Worm (Caenorhabditis elegans) whole organism, young adult: Measurements from ENCODE around the gene lec-3.
A peak's percentile ranks its signal among the peaks of the same experiment; 100 is the strongest.

Experiments used
- B0336.3 ChIP-seq: fragments of 200-800 bp; sonication (Bioruptor generic); IDR thresholded peaks from 2 replicates; pipeline ENCODE4 v1.3.6; 2022; ENCODE audit warnings: missing genetic modification characterization, missing compliant biosample characterization
- C06A6.2 ChIP-seq: fragments of 200-800 bp; sonication (Bioruptor generic); conservative IDR thresholded peaks from 2 replicates; pipeline ENCODE4 v1.3.6; 2022; ENCODE audit warnings: missing genetic modification characterization, missing compliant biosample characterization
- F22D6.2 ChIP-seq: sonication (generic microtip); optimal IDR thresholded peaks from 2 replicates; lab custom pipeline; 2016; ENCODE audit warnings: mild to moderate bottlenecking, missing genetic modification characterization, missing compliant biosample characterization
- F39B2.1 ChIP-seq: fragments of 200-800 bp; sonication (Bioruptor generic); IDR thresholded peaks from 2 replicates; pipeline ENCODE4 v1.3.6; 2022; ENCODE audit warnings: missing genetic modification reagents, missing genetic modification characterization, missing compliant biosample characterization
- akir-1 ChIP-seq: fragments of 200-800 bp; sonication (Bioruptor generic); optimal IDR thresholded peaks from 2 replicates; lab custom pipeline; 2018; ENCODE audit warnings: mild to moderate bottlenecking, missing genetic modification characterization, moderate library complexity, missing compliant biosample characterization
- attf-5 ChIP-seq: fragments of 200-800 bp; sonication (Bioruptor generic); optimal IDR thresholded peaks from 2 replicates; lab custom pipeline; 2018; ENCODE audit warnings: mild to moderate bottlenecking, missing genetic modification characterization, missing compliant biosample characterization
- bed-1 ChIP-seq: fragments of 200-800 bp; sonication (Bioruptor generic); IDR thresholded peaks from 2 replicates; pipeline ENCODE4 v1.3.6; 2022; ENCODE audit warnings: missing genetic modification reagents, missing genetic modification characterization, missing compliant biosample characterization
- bed-2 ChIP-seq: fragments of 200-800 bp; sonication (Bioruptor generic); IDR thresholded peaks from 2 replicates; pipeline ENCODE4 v1.3.6; 2022; ENCODE audit warnings: missing genetic modification reagents, missing genetic modification characterization, missing compliant biosample characterization
- ccch-3 ChIP-seq: fragments of 200-800 bp; sonication (Bioruptor generic); optimal IDR thresholded peaks from 2 replicates; lab custom pipeline; 2018; ENCODE audit warnings: mild to moderate bottlenecking, missing genetic modification characterization, missing compliant biosample characterization
- chd-7 ChIP-seq: sonication (generic microtip); optimal IDR thresholded peaks from 2 replicates; lab custom pipeline; 2016; ENCODE audit warnings: mild to moderate bottlenecking, missing genetic modification characterization, moderate library complexity, missing compliant biosample characterization
- dox-1 ChIP-seq: fragments of 200-800 bp; sonication (Bioruptor generic); IDR thresholded peaks from 2 replicates; pipeline ENCODE4 v1.3.6; 2022; ENCODE audit warnings: missing genetic modification reagents, missing genetic modification characterization, missing compliant biosample characterization
- efl-1 ChIP-seq: fragments of 150-350 bp; optimal IDR thresholded peaks from 2 replicates; lab custom pipeline; 2014; ENCODE audit warnings: missing biosample characterization, missing genetic modification reagents, missing genetic modification characterization
- egrh-3 ChIP-seq: fragments of 200-800 bp; sonication (Bioruptor generic); IDR thresholded peaks from 2 replicates; pipeline ENCODE4 v1.3.6; 2022; ENCODE audit warnings: missing genetic modification reagents, missing genetic modification characterization, missing compliant biosample characterization
- ekl-4 ChIP-seq: fragments of 200-800 bp; sonication (Bioruptor generic); IDR thresholded peaks from 2 replicates; pipeline ENCODE4 v1.3.6; 2022; ENCODE audit warnings: missing genetic modification reagents, missing genetic modification characterization, missing compliant biosample characterization
- ets-4 ChIP-seq: fragments of 200-800 bp; sonication (Bioruptor generic); optimal IDR thresholded peaks from 2 replicates; lab custom pipeline; 2018; ENCODE audit warnings: mild to moderate bottlenecking, missing genetic modification characterization, missing compliant biosample characterization
- hmg-1.2 ChIP-seq: fragments of 200-800 bp; sonication (Bioruptor generic); IDR thresholded peaks from 2 replicates; pipeline ENCODE4 v1.3.6; 2022; ENCODE audit warnings: missing genetic modification reagents, missing genetic modification characterization, missing compliant biosample characterization
- hmg-20 ChIP-seq: fragments of 200-800 bp; sonication (Bioruptor generic); IDR thresholded peaks from 2 replicates; pipeline ENCODE4 v1.3.6; 2022; ENCODE audit warnings: missing genetic modification reagents, missing genetic modification characterization, missing compliant biosample characterization
- lag-1 ChIP-seq: fragments of 200-800 bp; sonication (Bioruptor generic); IDR thresholded peaks from 2 replicates; pipeline ENCODE4 v1.3.6; 2022; ENCODE audit warnings: missing genetic modification reagents, missing genetic modification characterization, missing compliant biosample characterization
- let-607 ChIP-seq, 2 experiments: fragments of 200-800 bp in 1 of 2; sonication (Bioruptor generic) in 1 of 2; sonication (generic microtip) in 1 of 2; optimal IDR thresholded peaks; 2 replicates each; lab custom pipeline; 2016 to 2018; ENCODE audit warnings: mild to moderate bottlenecking in 2 of 2, missing compliant biosample characterization in 2 of 2, missing genetic modification characterization in 2 of 2, moderate library complexity in 2 of 2, missing genotype in 1 of 2
- lin-35 ChIP-seq, 3 experiments: fragments of 150-350 bp in 2 of 3; sonication (generic microtip) in 1 of 3; optimal IDR thresholded peaks; 2 replicates each; lab custom pipeline; 2014 to 2018; ENCODE audit warnings: missing biosample characterization in 3 of 3, missing genetic modification characterization in 3 of 3, missing genetic modification reagents in 3 of 3
- lin-40 ChIP-seq: sonication (generic microtip); optimal IDR thresholded peaks from 2 replicates; lab custom pipeline; 2016; ENCODE audit warnings: missing genetic modification characterization, mild to moderate bottlenecking, missing compliant biosample characterization, missing genotype, missing genetic modification reagents
- lin-54 ChIP-seq: fragments of 200-800 bp; sonication (Bioruptor generic); optimal IDR thresholded peaks from 2 replicates; lab custom pipeline; 2018; ENCODE audit warnings: mild to moderate bottlenecking, missing genetic modification characterization, missing compliant biosample characterization
- lsl-1 ChIP-seq: fragments of 200-800 bp; sonication (Bioruptor generic); optimal IDR thresholded peaks from 2 replicates; lab custom pipeline; 2018; ENCODE audit warnings: mild to moderate bottlenecking, missing genetic modification characterization, moderate library complexity, missing compliant biosample characterization
- madf-10 ChIP-seq: sonication (generic microtip); optimal IDR thresholded peaks from 2 replicates; lab custom pipeline; 2016; ENCODE audit warnings: mild to moderate bottlenecking, missing genetic modification characterization, missing compliant biosample characterization
- madf-3 ChIP-seq: fragments of 200-800 bp; sonication (Bioruptor generic); IDR thresholded peaks from 2 replicates; pipeline ENCODE4 v1.3.6; 2022; ENCODE audit warnings: missing genetic modification reagents, missing genetic modification characterization, missing compliant biosample characterization
- madf-6 ChIP-seq: fragments of 200-800 bp; sonication (Bioruptor generic); IDR thresholded peaks from 2 replicates; pipeline ENCODE4 v1.3.6; 2022; ENCODE audit warnings: missing genetic modification reagents, missing genetic modification characterization, missing compliant biosample characterization
- mxl-1 ChIP-seq: sonication (generic microtip); optimal IDR thresholded peaks from 2 replicates; lab custom pipeline; 2016; ENCODE audit warnings: missing genetic modification characterization, missing compliant biosample characterization
- nhr-90 ChIP-seq: sonication (generic microtip); optimal IDR thresholded peaks from 2 replicates; lab custom pipeline; 2016; ENCODE audit warnings: missing genotype, mild to moderate bottlenecking, missing genetic modification characterization, missing compliant biosample characterization
- repo-1 ChIP-seq: sonication (generic microtip); optimal IDR thresholded peaks from 2 replicates; lab custom pipeline; 2017; ENCODE audit warnings: mild to moderate bottlenecking, missing genetic modification characterization, missing compliant biosample characterization
- snpc-1.1 ChIP-seq: sonication (generic microtip); optimal IDR thresholded peaks from 2 replicates; lab custom pipeline; 2017; ENCODE audit warnings: missing genetic modification characterization, mild to moderate bottlenecking, missing compliant biosample characterization, antibody characterized with exemption, moderate library complexity, missing genotype, missing genetic modification reagents; ENCODE audit not compliant: insufficient read depth
- snpc-3.4 ChIP-seq: sonication (generic microtip); optimal IDR thresholded peaks from 2 replicates; lab custom pipeline; 2017; ENCODE audit warnings: missing genetic modification characterization, mild to moderate bottlenecking, missing compliant biosample characterization, antibody characterized with exemption, moderate library complexity, missing genotype, missing genetic modification reagents
- snpc-4 ChIP-seq, 5 experiments: fragments of 150-350 bp in 1 of 5; sonication (generic microtip) in 4 of 5; optimal IDR thresholded peaks; 2 replicates each; lab custom pipeline; 2014 to 2018; ENCODE audit warnings: missing genetic modification characterization in 5 of 5, missing biosample characterization in 3 of 5, antibody characterized with exemption in 2 of 5, mild to moderate bottlenecking in 2 of 5, missing compliant biosample characterization in 2 of 5, missing genotype in 2 of 5, moderate library complexity in 2 of 5, missing genetic modification reagents in 1 of 5
- somi-1 ChIP-seq: fragments of 200-800 bp; sonication (Bioruptor generic); optimal IDR thresholded peaks from 2 replicates; lab custom pipeline; 2018; ENCODE audit warnings: mild to moderate bottlenecking, missing genetic modification characterization, missing compliant biosample characterization
- tbp1 ChIP-seq: fragments of 200-800 bp; sonication (Bioruptor generic); optimal IDR thresholded peaks from 2 replicates; lab custom pipeline; 2018; ENCODE audit warnings: mild to moderate bottlenecking, missing genetic modification characterization, missing compliant biosample characterization
- unc-62 ChIP-seq: fragments of 150-350 bp; optimal IDR thresholded peaks from 2 replicates; lab custom pipeline; 2014; ENCODE audit warnings: missing biosample characterization, missing genetic modification reagents, missing genetic modification characterization
- zim-3 ChIP-seq: sonication (generic microtip); optimal IDR thresholded peaks from 2 replicates; lab custom pipeline; 2017; ENCODE audit warnings: mild to moderate bottlenecking, missing genetic modification characterization, moderate library complexity, missing compliant biosample characterization
- ztf-18 ChIP-seq: sonication (generic microtip); optimal IDR thresholded peaks from 2 replicates; lab custom pipeline; 2016; ENCODE audit warnings: missing genotype, mild to moderate bottlenecking, missing genetic modification characterization, missing compliant biosample characterization
- ztf-26 ChIP-seq: sonication (generic microtip); optimal IDR thresholded peaks from 2 replicates; lab custom pipeline; 2017; ENCODE audit warnings: missing genetic modification characterization, missing compliant biosample characterization

Gene lec-3

DNA sequence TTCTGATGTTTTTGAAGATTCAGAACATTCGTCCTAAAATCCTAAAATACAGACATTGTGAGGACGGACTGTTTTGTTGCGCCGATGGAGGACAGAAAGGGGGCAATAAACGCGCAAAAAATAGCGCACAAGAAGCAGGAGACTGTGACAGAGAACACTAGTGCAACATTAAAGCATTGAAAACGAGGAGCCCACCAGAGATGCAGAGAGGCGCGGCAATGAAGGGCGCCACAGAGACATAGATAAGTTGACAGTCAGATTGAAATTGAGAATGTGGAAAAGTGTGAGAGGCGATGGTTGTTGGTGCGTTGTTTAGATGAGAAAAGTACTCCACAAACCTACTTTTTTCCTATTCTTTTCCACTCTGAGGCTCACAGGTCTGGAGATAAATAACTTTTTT is 15.9 kb upstream of the lec-3 start, which contains the start of gene aakg-5 (continued):
- TF ChIP-seq snpc-4 (GFP tag; optimal IDR thresholded peaks at IDR 0.05; lab: Kevin White, UChicago) (no peak), snpc-4 (tag; optimal IDR thresholded peaks at IDR 0.05; lab: Kevin White, UChicago) (peak in 1 of 4 experiments; percentile 64), F39B2.1 (GFP tag; lab: Robert Waterston, UW) (no peak), egrh-3 (GFP tag; lab: Robert Waterston, UW) (0 out of 2 replicates have a peak, but pooled peaks have one; percentile 16), lin-54 (peak; percentile 16), lin-35 (GFP tag; optimal IDR thresholded peaks at IDR 0.05; lab: Kevin White, UChicago) (peak in 1 of 3 experiments; percentile 32), bed-1 (GFP tag; lab: Robert Waterston, UW) (no peak), hmg-1.2 (GFP tag; lab: Robert Waterston, UW) (peak; percentile 91), madf-10 (tag; lab: Kevin White, UChicago) (peak; percentile 22), let-607 (tag; optimal IDR thresholded peaks at IDR 0.05; lab: Kevin White, UChicago) (peak in 1 of 2 experiments; percentile 28), tbp1 (peak; percentile 35), B0336.3 (GFP tag; lab: Robert Waterston, UW) (no peak)

DNA sequence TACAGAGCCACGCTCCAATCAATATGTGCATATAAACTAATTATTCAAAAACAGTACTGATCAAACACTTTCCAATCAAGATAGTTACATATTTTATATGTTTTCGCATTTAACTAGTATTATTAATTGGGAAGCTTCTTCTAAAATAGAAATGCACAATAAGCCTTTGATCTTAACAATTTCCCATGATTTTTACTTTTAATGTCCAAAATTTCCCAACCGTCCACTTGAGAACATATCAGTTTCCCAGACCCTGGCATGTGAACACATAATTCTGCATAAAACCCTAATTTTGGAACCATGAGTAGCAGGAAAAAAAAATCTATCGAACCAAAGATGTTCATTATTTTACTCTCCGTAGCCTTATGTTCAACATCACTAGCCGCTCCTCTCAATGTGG is 14.5 kb upstream of the lec-3 start, which contains the start of gene R53.8:
Gene R53.8 (plus strand): TSS at position 301 of the 400 bp plus-strand sequence.
- TF ChIP-seq snpc-1.1 (tag; lab: Kevin White, UChicago) (no peak), ets-4 (GFP tag; lab: Kevin White, UChicago) (no peak), somi-1 (GFP tag; lab: Kevin White, UChicago) (no peak)

DNA sequence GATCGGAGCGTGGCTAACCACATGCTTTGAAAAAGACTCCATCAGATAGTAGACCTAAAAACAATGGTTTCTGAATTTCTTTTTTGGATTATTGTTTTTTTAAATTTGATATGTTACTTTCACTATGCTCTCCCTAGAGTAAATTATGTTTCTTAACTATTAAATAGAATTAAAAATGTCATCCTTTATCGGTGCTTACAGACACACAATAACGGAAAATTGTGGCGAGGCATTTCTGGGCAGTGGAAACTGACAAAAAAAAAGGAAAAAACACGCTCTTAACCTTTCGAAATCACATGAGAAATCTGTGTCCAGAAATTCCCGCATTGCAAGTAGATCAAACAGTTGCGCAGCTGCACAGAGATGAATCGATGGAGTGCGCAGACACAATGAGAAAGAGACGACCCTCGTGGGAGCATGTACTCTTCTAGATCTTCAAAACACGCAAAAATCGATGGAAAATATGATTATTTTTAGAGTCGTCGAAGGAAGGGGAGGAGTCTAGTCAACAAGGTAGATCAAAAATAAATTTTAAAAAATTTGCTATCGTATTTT is 10.8 kb upstream of the lec-3 start, which contains the start of gene ZK892.6:
Gene ZK892.6 (minus strand): TSS at position 51 of the 555 bp plus-strand sequence.
- TF ChIP-seq ekl-4 (GFP tag; lab: Robert Waterston, UW) = no peak
- TF ChIP-seq chd-7 (tag; lab: Kevin White, UChicago) = no peak
- TF ChIP-seq efl-1 = peak; percentile 80
- peak; percentile 70 for TF ChIP-seq madf-6
- TF ChIP-seq, all 124 proteins: peak for 2

DNA sequence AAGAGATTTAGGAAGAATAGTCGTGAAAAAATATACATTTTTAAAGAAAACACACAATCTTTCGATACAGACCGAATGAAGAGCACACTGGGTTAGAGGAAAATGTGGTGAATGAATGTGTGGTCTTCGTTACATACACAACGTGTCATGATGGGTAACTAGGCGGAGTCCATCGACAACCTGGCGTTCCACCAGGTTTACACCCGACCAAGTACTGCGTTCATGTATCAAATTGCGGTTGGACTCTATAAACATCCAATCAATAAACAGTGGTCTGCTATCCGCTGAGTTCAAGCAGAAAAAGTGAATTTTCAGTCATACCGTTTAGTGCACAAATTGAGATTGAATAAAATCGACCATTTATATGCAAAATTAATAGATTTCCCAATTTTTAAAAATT is 9.2 kb upstream of the lec-3 start, which contains the start of gene sdz-38:
Gene sdz-38 (minus strand): TSS at position 101 of the 400 bp plus-strand sequence.
- no peak for TF ChIP-seq repo-1 (tag; lab: Kevin White, UChicago)
- TF ChIP-seq nhr-90 (tag; lab: Kevin White, UChicago) = no peak
- no peak for TF ChIP-seq lsl-1 (GFP tag; lab: Kevin White, UChicago)
- 0 out of 2 replicates have a peak, but pooled peaks have one; percentile 10 for TF ChIP-seq madf-3 (GFP tag; lab: Robert Waterston, UW)
- TF ChIP-seq C06A6.2 = no peak
- TF ChIP-seq dox-1 (GFP tag; lab: Robert Waterston, UW) = no peak
- TF ChIP-seq ztf-26 (tag; lab: Kevin White, UChicago) = no peak
- no peak for TF ChIP-seq hmg-20 (GFP tag; lab: Robert Waterston, UW)
- TF ChIP-seq, all 124 proteins: peak for 1

DNA sequence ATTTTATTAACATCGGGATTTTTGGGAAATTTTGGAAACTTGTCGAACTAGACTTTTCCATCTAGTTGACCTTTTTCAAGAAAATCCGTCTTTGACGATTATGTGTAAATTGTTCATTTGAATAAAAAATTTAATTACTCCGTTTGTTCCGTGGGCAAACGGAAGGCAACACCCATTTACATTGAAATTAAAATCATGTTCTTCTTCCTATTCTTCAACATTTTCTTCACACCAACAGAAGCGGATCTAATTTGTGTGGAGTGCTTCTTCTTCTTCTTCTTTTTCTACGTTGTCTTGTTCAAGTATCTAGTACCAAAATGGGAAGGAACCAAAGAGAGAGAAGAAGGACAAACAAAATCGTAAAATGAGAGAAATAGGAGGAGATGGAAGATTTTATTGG is 8.5 kb upstream of the lec-3 start:
- no peak for TF ChIP-seq ztf-18
- no peak for TF ChIP-seq snpc-4 (GFP tag; optimal IDR thresholded peaks at IDR 0.05; lab: Kevin White, UChicago)
- no peak for TF ChIP-seq snpc-4 (tag; optimal IDR thresholded peaks at IDR 0.05; lab: Kevin White, UChicago)
- TF ChIP-seq mxl-1 (tag; lab: Kevin White, UChicago) = no peak
- TF ChIP-seq bed-2 (GFP tag; lab: Robert Waterston, UW) = no peak
- TF ChIP-seq F39B2.1 (GFP tag; lab: Robert Waterston, UW) = no peak
- TF ChIP-seq lag-1 (GFP tag; lab: Robert Waterston, UW) = no peak
- no peak for TF ChIP-seq ccch-3
- TF ChIP-seq snpc-3.4 (tag; lab: Kevin White, UChicago) = no peak
- no peak for TF ChIP-seq F22D6.2
- TF ChIP-seq zim-3 (tag; lab: Kevin White, UChicago) = no peak
- no peak for TF ChIP-seq unc-62 (GFP tag; lab: Kevin White, UChicago)
- no peak for TF ChIP-seq madf-6
- no peak for TF ChIP-seq somi-1 (GFP tag; lab: Kevin White, UChicago)
- no peak for TF ChIP-seq akir-1 (GFP tag; lab: Kevin White, UChicago)
- TF ChIP-seq attf-5 = no peak
- TF ChIP-seq lin-40 (tag; lab: Kevin White, UChicago) = no peak
- TF ChIP-seq, all 124 proteins: peak for 0
